Worm (Caenorhabditis elegans): ENCODE measurements around the gene ril-2.

DNA sequence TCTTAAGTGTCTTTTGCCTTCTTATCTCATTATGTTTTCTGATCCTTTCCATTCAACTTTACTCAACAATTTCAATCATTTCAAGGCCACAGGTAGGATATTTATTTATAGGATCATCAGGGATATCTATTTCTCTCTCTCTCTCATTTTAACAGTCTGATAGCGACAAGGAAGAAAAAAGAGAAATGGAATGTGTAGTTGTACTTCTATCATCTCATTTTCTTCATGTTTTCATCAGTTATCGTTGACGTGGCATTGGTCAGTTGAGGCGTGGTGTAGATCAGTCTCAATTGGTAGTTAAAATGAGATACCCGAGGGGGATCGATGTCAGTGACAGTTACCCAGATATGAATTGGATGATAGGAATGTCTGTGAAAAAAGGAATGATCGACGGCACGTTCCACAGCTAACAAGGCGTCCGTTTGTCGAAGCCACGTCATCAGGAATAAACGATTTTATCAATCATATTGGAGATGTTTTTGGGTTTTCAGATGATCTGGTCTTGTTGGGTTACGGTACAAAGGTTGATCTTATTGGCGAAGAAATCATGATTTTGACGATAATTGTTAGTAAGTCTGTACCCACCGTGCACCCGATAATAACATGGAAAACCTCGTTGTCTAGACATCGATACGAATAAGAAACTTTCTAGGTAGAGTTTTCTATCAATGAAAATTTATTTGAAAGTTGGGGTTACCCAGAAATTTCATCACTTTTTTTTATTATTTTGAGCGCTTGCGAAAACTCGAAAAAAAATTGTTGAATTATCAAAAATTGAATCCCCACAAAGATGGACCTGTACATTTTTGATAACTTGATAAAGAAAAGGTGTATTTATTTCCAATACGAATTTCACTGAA lies 44.6 kb downstream of the ril-2 start:
- no peak for TF ChIP-seq ztf-6 (GFP tag; IDR thresholded peaks at IDR 0.05)
- no peak for TF ChIP-seq rec-8 (tag; optimal IDR thresholded peaks at IDR 0.05)
- peak; percentile 54 for TF ChIP-seq ama-1 (optimal IDR thresholded peaks at IDR 0.05)
- no peak for TF ChIP-seq ama-1 (GFP tag; optimal IDR thresholded peaks at IDR 0.05)
- no peak for TF ChIP-seq aptf-3 (GFP tag; IDR thresholded peaks at IDR 0.05)
- TF ChIP-seq dpff-1 (tag; optimal IDR thresholded peaks at IDR 0.05): no peak
- no peak for TF ChIP-seq D2030.7 (GFP tag; IDR thresholded peaks at IDR 0.05)
- no peak for TF ChIP-seq B0035.1 (tag; optimal IDR thresholded peaks at IDR 0.05)
- TF ChIP-seq pha-4 (tag; optimal IDR thresholded peaks at IDR 0.05): no peak
- TF ChIP-seq hmg-1.2 (GFP tag; IDR thresholded peaks at IDR 0.05): no peak
- peak; percentile 32 for TF ChIP-seq ztf-26 (tag; optimal IDR thresholded peaks at IDR 0.05)
- no peak for TF ChIP-seq ccch-3 (GFP tag; optimal IDR thresholded peaks at IDR 0.05)
- TF ChIP-seq F55B11.4 (tag; optimal IDR thresholded peaks at IDR 0.05; ENCODE audit: borderline replicate concordance, insufficient read depth): no peak
- no peak for TF ChIP-seq pbrm-1 (GFP tag; IDR thresholded peaks at IDR 0.05)
